Fruit fly (Drosophila melanogaster) whole organism, pupa: ENCODE results near the gene zf30C.

Experiments
- CG10348 ChIP-seq: fragments of 200-800 bp; sonication (Bioruptor generic); IDR thresholded peaks from 2 replicates; pipeline ENCODE4 v1.3.6; 2022; ENCODE audit warnings: missing biosample characterization, missing genetic modification characterization
- CG12605 ChIP-seq: fragments of 200-800 bp; sonication (Bioruptor generic); IDR thresholded peaks from 2 replicates; pipeline ENCODE4 v1.3.6; 2022; ENCODE audit warnings: missing biosample characterization, missing genetic modification characterization
- CG13204 ChIP-seq: fragments of 200-800 bp; sonication (Bioruptor generic); optimal IDR thresholded peaks from 2 replicates; lab custom pipeline; 2018; ENCODE audit warnings: missing biosample characterization, mild to moderate bottlenecking, missing genetic modification characterization, moderate library complexity
- CG14655 ChIP-seq: fragments of 200-800 bp; sonication (Bioruptor generic); optimal IDR thresholded peaks from 3 replicates; lab custom pipeline; 2017; ENCODE audit warnings: mild to moderate bottlenecking, missing biosample characterization, missing genetic modification reagents, missing genetic modification characterization
- CG15710 ChIP-seq: fragments of 200-800 bp; sonication (Bioruptor generic); optimal IDR thresholded peaks from 2 replicates; lab custom pipeline; 2018; ENCODE audit warnings: missing biosample characterization, mild to moderate bottlenecking, missing genetic modification characterization, moderate library complexity
- CG17806 ChIP-seq: fragments of 200-800 bp; sonication (Bioruptor generic); optimal IDR thresholded peaks from 2 replicates; lab custom pipeline; 2018; ENCODE audit warnings: missing biosample characterization, mild to moderate bottlenecking, missing genetic modification characterization, moderate library complexity
- CG32121 ChIP-seq: fragments of 200-800 bp; sonication (Bioruptor generic); IDR thresholded peaks from 2 replicates; pipeline ENCODE4 v1.3.6; 2022; ENCODE audit warnings: missing biosample characterization, missing genetic modification characterization
- CG34367 ChIP-seq: fragments of 200-800 bp; sonication (Bioruptor generic); optimal IDR thresholded peaks from 2 replicates; lab custom pipeline; 2018; ENCODE audit warnings: missing biosample characterization, mild to moderate bottlenecking, missing genetic modification characterization
- CG4496 ChIP-seq: fragments of 200-800 bp; sonication (Bioruptor generic); IDR thresholded peaks from 3 replicates; pipeline ENCODE4 v1.3.6; 2022; ENCODE audit warnings: missing biosample characterization, missing genetic modification characterization
- CG8159 ChIP-seq: fragments of 200-800 bp; sonication (Bioruptor generic); optimal IDR thresholded peaks from 3 replicates; lab custom pipeline; 2018; ENCODE audit warnings: missing biosample characterization, mild to moderate bottlenecking, missing genetic modification characterization, moderate library complexity
- CG8301 ChIP-seq: fragments of 200-800 bp; sonication (Bioruptor generic); optimal IDR thresholded peaks from 2 replicates; lab custom pipeline; 2018; ENCODE audit warnings: missing biosample characterization, mild to moderate bottlenecking, missing genetic modification characterization
- CG9948 ChIP-seq: fragments of 200-800 bp; sonication (Bioruptor generic); optimal IDR thresholded peaks from 2 replicates; lab custom pipeline; 2018; ENCODE audit warnings: missing biosample characterization, mild to moderate bottlenecking, missing genetic modification characterization, moderate library complexity
- D1 ChIP-seq: fragments of 200-800 bp; sonication (Bioruptor generic); optimal IDR thresholded peaks from 2 replicates; lab custom pipeline; 2018; ENCODE audit warnings: missing biosample characterization, mild to moderate bottlenecking, missing genetic modification characterization, moderate library complexity
- EcR ChIP-seq: fragments of 200-800 bp; sonication (Bioruptor generic); optimal IDR thresholded peaks from 3 replicates; lab custom pipeline; 2019; ENCODE audit warnings: missing biosample characterization, missing genetic modification characterization, mild to moderate bottlenecking, moderate library complexity, missing genetic modification reagents
- Ets98B ChIP-seq: fragments of 200-800 bp; sonication (Bioruptor generic); IDR thresholded peaks from 2 replicates; pipeline ENCODE4 v1.3.6; 2022; ENCODE audit warnings: missing biosample characterization, missing genetic modification characterization
- Pif1A ChIP-seq: fragments of 200-800 bp; sonication (Bioruptor generic); optimal IDR thresholded peaks from 3 replicates; lab custom pipeline; 2016; ENCODE audit warnings: missing biosample characterization, missing genetic modification characterization
- Pif1B ChIP-seq: fragments of 200-800 bp; sonication (Bioruptor generic); optimal IDR thresholded peaks from 3 replicates; lab custom pipeline; 2016; ENCODE audit warnings: missing biosample characterization, missing genetic modification characterization
- Snoo ChIP-seq: fragments of 200-800 bp; sonication (Bioruptor generic); optimal IDR thresholded peaks from 3 replicates; lab custom pipeline; 2017; ENCODE audit warnings: missing biosample characterization, mild to moderate bottlenecking, missing genetic modification characterization, inconsistent platforms
- fd96Ca ChIP-seq: fragments of 200-800 bp; sonication (Bioruptor generic); IDR thresholded peaks from 3 replicates; pipeline ENCODE4 v1.3.6; 2022; ENCODE audit warnings: missing biosample characterization, missing genetic modification characterization
- gl ChIP-seq: fragments of 200-800 bp; sonication (Bioruptor generic); optimal IDR thresholded peaks from 2 replicates; lab custom pipeline; 2018; ENCODE audit warnings: missing biosample characterization, mild to moderate bottlenecking, missing genetic modification characterization
- rn ChIP-seq: fragments of 200-800 bp; sonication (Bioruptor generic); IDR thresholded peaks from 2 replicates; pipeline ENCODE4 v1.3.6; 2022; ENCODE audit warnings: missing biosample characterization, missing genetic modification characterization

The zf30C gene

dm6 chr2L:9778416-9778815 is 20.3 kb downstream of the zf30C start:
- TF ChIP-seq CG34367 (tag; lab: Kevin White, UChicago): no peak
- no peak for TF ChIP-seq Pif1B (GFP tag; lab: Kevin White, UChicago)
- TF ChIP-seq D1: no peak
- TF ChIP-seq CG15710: no peak
- no peak for TF ChIP-seq CG32121 (GFP tag; lab: Robert Waterston, UW)
- no peak for TF ChIP-seq EcR (GFP tag; lab: Kevin White, UChicago)
- no peak for TF ChIP-seq gl

dm6 chr2L:9779147-9779546 is 21.0 kb downstream of the zf30C start:
- no peak for TF ChIP-seq D1
- TF ChIP-seq CG8301 (tag; lab: Kevin White, UChicago): peak; percentile 17
- TF ChIP-seq CG13204 (GFP tag; lab: Kevin White, UChicago): no peak
- no peak for TF ChIP-seq CG12605 (GFP tag; lab: Robert Waterston, UW)
- TF ChIP-seq CG10348: no peak
- TF ChIP-seq rn (GFP tag; lab: Robert Waterston, UW): no peak
- peak; percentile 31; the same call in 1 of the 3 replicates for TF ChIP-seq CG4496 (GFP tag; lab: Robert Waterston, UW)
- no peak for TF ChIP-seq CG32121 (GFP tag; lab: Robert Waterston, UW)
- no peak; the same call in 1 of the 2 replicates for TF ChIP-seq Ets98B (GFP tag; lab: Robert Waterston, UW)
- TF ChIP-seq Snoo (tag; lab: Kevin White, UChicago): no peak
- TF ChIP-seq CG8159 (tag; lab: Kevin White, UChicago): no peak
- TF ChIP-seq gl: no peak
- TF ChIP-seq CG34367 (tag; lab: Kevin White, UChicago): no peak
- no peak for TF ChIP-seq Pif1B (GFP tag; lab: Kevin White, UChicago)
- TF ChIP-seq CG14655 (GFP tag; lab: Kevin White, UChicago): peak; percentile 38
- TF ChIP-seq CG9948 (tag; lab: Kevin White, UChicago): no peak
- TF ChIP-seq EcR (GFP tag; lab: Kevin White, UChicago): no peak
- no peak for TF ChIP-seq CG17806 (tag; lab: Kevin White, UChicago)
- TF ChIP-seq CG15710: no peak
- peak; percentile 52; the same call in 2 of the 3 replicates for TF ChIP-seq fd96Ca
- TF ChIP-seq Pif1A: peak; percentile 20

- TF ChIP-seq gl (peak; percentile 0), CG32121 (GFP tag; lab: Robert Waterston, UW) (no peak), CG34367 (tag; lab: Kevin White, UChicago) (no peak), Ets98B (GFP tag; lab: Robert Waterston, UW) (no peak), EcR (GFP tag; lab: Kevin White, UChicago) (peak; percentile 15), CG15710 (no peak), CG8301 (tag; lab: Kevin White, UChicago) (no peak), D1 (no peak), CG14655 (GFP tag; lab: Kevin White, UChicago) (no peak), CG17806 (tag; lab: Kevin White, UChicago) (no peak), rn (GFP tag; lab: Robert Waterston, UW) (no peak), CG4496 (GFP tag; lab: Robert Waterston, UW) (no peak; the same call in 2 of the 3 replicates), Snoo (tag; lab: Kevin White, UChicago) (no peak), CG13204 (GFP tag; lab: Kevin White, UChicago) (no peak)
Observed at dm6 chr2L:9779754-9780153, 21.6 kb downstream of the zf30C start.

dm6 chr2L:9782176-9782581 is 24.0 kb downstream of the zf30C start, which contains the start of gene IP3K1:
TSS of gene IP3K1 (plus strand) at chr2L:9782384.
- TF ChIP-seq CG34367 (tag; lab: Kevin White, UChicago): no peak
- TF ChIP-seq CG13204 (GFP tag; lab: Kevin White, UChicago): peak; percentile 51
- TF ChIP-seq EcR (GFP tag; lab: Kevin White, UChicago): peak; percentile 95
- TF ChIP-seq Pif1B (GFP tag; lab: Kevin White, UChicago): peak; percentile 62
- TF ChIP-seq CG4496 (GFP tag; lab: Robert Waterston, UW): peak; percentile 68
- no peak for TF ChIP-seq CG17806 (tag; lab: Kevin White, UChicago)
- peak; percentile 76; the same call in 2 of the 3 replicates for TF ChIP-seq fd96Ca
- TF ChIP-seq CG14655 (GFP tag; lab: Kevin White, UChicago): no peak
- no peak for TF ChIP-seq CG9948 (tag; lab: Kevin White, UChicago)
- peak; percentile 80 for TF ChIP-seq CG32121 (GFP tag; lab: Robert Waterston, UW)
- peak; percentile 26 for TF ChIP-seq CG15710
- TF ChIP-seq D1: no peak
- TF ChIP-seq gl: peak; percentile 55
- peak; percentile 76 for TF ChIP-seq Ets98B (GFP tag; lab: Robert Waterston, UW)
- TF ChIP-seq Pif1A: peak; percentile 56
- TF ChIP-seq CG12605 (GFP tag; lab: Robert Waterston, UW): peak; percentile 69
- TF ChIP-seq rn (GFP tag; lab: Robert Waterston, UW): no peak
- peak; percentile 17 for TF ChIP-seq CG8159 (tag; lab: Kevin White, UChicago)
- TF ChIP-seq Snoo (tag; lab: Kevin White, UChicago): peak; percentile 29
- TF ChIP-seq CG8301 (tag; lab: Kevin White, UChicago): no peak

- no peak for TF ChIP-seq CG32121 (GFP tag; lab: Robert Waterston, UW)
- no peak for TF ChIP-seq Ets98B (GFP tag; lab: Robert Waterston, UW)
- TF ChIP-seq CG4496 (GFP tag; lab: Robert Waterston, UW): no peak
- TF ChIP-seq gl: no peak
- TF ChIP-seq CG15710: no peak
- TF ChIP-seq EcR (GFP tag; lab: Kevin White, UChicago): no peak
- TF ChIP-seq CG9948 (tag; lab: Kevin White, UChicago): no peak
- TF ChIP-seq CG12605 (GFP tag; lab: Robert Waterston, UW): no peak
- no peak for TF ChIP-seq CG17806 (tag; lab: Kevin White, UChicago)
- TF ChIP-seq CG8301 (tag; lab: Kevin White, UChicago): no peak
Observed at dm6 chr2L:9783130-9783529, 25.0 kb downstream of the zf30C start.

- TF ChIP-seq D1 (peak; percentile 5), CG8301 (tag; lab: Kevin White, UChicago) (no peak), CG8159 (tag; lab: Kevin White, UChicago) (peak; percentile 91)
- TF ChIP-seq, all 21 proteins: peak for 2
Observed at dm6 chr2L:9784468-9784867, 26.3 kb downstream of the zf30C start.
